Fruit fly (Drosophila melanogaster): ENCODE results near the gene Ugt301D1.

DNA sequence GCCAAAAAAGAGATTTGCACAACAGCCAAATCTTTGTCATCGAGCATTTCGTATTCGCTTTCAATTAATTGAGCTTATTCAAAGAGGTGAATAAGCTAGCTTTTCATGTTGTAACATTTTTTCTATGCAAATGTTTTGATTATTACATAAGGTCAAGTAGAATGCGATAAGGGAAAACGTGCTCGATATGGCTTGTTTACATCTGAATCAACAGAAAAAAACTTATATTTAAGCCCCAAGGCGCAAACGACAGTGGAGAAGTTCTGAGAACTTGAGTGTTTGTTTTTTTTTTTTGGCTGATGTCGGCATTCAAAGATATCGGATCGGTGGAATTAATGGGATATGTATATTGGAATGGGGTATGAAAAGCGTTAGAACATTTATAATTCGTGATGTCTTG lies 26.4 kb upstream of the Ugt301D1 start:
- no peak for TF ChIP-seq CG5204 (GFP tag; optimal IDR thresholded peaks at IDR 0.05)
- no peak for TF ChIP-seq Mnt (GFP tag; optimal IDR thresholded peaks at IDR 0.05)
- TF ChIP-seq kay (GFP tag; ENCODE audit: borderline replicate concordance): no peak
- no peak for TF ChIP-seq CG7045 (GFP tag; optimal IDR thresholded peaks at IDR 0.05)
- TF ChIP-seq bab1 (GFP tag; optimal IDR thresholded peaks at IDR 0.05): no peak

Data from whole organism, adult.